Worm (Caenorhabditis elegans): ENCODE data around the gene T07D4.5.

The T07D4.5 gene

ce11 chrII:8851996-8852587, 32.0 kb downstream of the T07D4.5 start, which contains the start of gene oac-46:
Gene oac-46, minus strand, starts transcription at chrII:8852096.
- TF ChIP-seq lin-13 (GFP tag; optimal IDR thresholded peaks at IDR 0.05) (no peak), sem-4 (tag; optimal IDR thresholded peaks at IDR 0.05) (no peak), sma-9 (GFP tag; optimal IDR thresholded peaks at IDR 0.05) (peak; percentile 22), sma-9 (tag; optimal IDR thresholded peaks at IDR 0.05) (no peak), egl-27 (tag; optimal IDR thresholded peaks at IDR 0.05) (peak; percentile 9), gmeb-1 (tag; optimal IDR thresholded peaks at IDR 0.05) (no peak), sma-3 (GFP tag; optimal IDR thresholded peaks at IDR 0.05) (peak; percentile 48), nhr-25 (tag; optimal IDR thresholded peaks at IDR 0.05) (peak; percentile 66), blmp-1 (tag; optimal IDR thresholded peaks at IDR 0.05; ENCODE audit: insufficient read depth) (peak; percentile 86), unc-39 (tag; optimal IDR thresholded peaks at IDR 0.05) (no peak), nhr-21 (tag; optimal IDR thresholded peaks at IDR 0.05) (peak; percentile 8)

- TF ChIP-seq lin-39 (tag; optimal IDR thresholded peaks at IDR 0.05), result no peak
- TF ChIP-seq skn-1 (tag; optimal IDR thresholded peaks at IDR 0.05), result no peak
- no peak for TF ChIP-seq nhr-237 (tag; optimal IDR thresholded peaks at IDR 0.05)
- TF ChIP-seq ztf-11 (tag; optimal IDR thresholded peaks at IDR 0.05), result no peak
- no peak for TF ChIP-seq nhr-12 (tag; optimal IDR thresholded peaks at IDR 0.05)
- no peak for TF ChIP-seq ztf-1 (GFP tag; conservative IDR thresholded peaks at IDR 0.05)
- TF ChIP-seq gmeb-1 (tag; optimal IDR thresholded peaks at IDR 0.05), result no peak
- TF ChIP-seq nhr-11 (tag; optimal IDR thresholded peaks at IDR 0.05), result no peak
Measured at ce11 chrII:8848984-8849383, 35.1 kb downstream of the T07D4.5 start.

- TF ChIP-seq zag-1 (tag; optimal IDR thresholded peaks at IDR 0.05) (no peak), unc-55 (GFP tag; optimal IDR thresholded peaks at IDR 0.05) (no peak), crh-2 (tag; optimal IDR thresholded peaks at IDR 0.05) (peak; percentile 25), unc-39 (tag; optimal IDR thresholded peaks at IDR 0.05) (no peak), ama-1 (optimal IDR thresholded peaks at IDR 0.05) (no peak), lin-39 (tag; optimal IDR thresholded peaks at IDR 0.05) (no peak), fos-1 (tag; optimal IDR thresholded peaks at IDR 0.05) (peak; percentile 18), blmp-1 (tag; optimal IDR thresholded peaks at IDR 0.05; ENCODE audit: insufficient read depth) (peak; percentile 9), ztf-1 (GFP tag; conservative IDR thresholded peaks at IDR 0.05) (no peak), nhr-10 (tag; optimal IDR thresholded peaks at IDR 0.05) (no peak), sma-9 (GFP tag; optimal IDR thresholded peaks at IDR 0.05) (peak; percentile 50), sma-9 (tag; optimal IDR thresholded peaks at IDR 0.05) (no peak), unc-62 (GFP tag; optimal IDR thresholded peaks at IDR 0.05) (no peak), F13H6.1 (tag; optimal IDR thresholded peaks at IDR 0.05) (peak; percentile 13), ztf-4 (tag; optimal IDR thresholded peaks at IDR 0.05) (no peak), Y55F3AM.14 (GFP tag; optimal IDR thresholded peaks at IDR 0.05) (no peak), nhr-23 (tag; optimal IDR thresholded peaks at IDR 0.05) (no peak), peb-1 (tag; optimal IDR thresholded peaks at IDR 0.05) (no peak)
Measured at ce11 chrII:8845932-8846331, 38.2 kb downstream of the T07D4.5 start.

DNA sequence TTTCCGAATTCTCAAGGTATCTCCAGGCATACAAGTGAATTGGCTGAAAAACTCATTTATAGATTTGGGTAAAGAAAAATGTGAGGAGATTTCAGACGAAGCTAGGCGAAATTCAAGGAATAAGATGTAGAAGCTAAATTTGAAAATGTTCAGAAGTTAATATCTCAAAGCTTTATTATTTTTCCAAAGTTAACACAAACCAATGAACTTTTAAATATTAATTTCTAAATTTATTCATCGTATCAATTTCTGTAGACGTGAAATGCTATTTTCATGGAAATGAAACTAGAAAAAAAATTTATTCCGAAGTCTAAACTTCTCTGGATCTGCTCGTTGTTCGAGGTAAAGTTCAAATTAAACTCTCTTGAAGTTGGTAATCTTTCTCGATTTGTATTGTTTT, 38.8 kb downstream of the T07D4.5 start, which contains the start of gene agxt-1:
TSS of gene agxt-1 (plus strand) at position 301 of the 400 bp plus-strand sequence.
- TF ChIP-seq nhr-12 (tag; optimal IDR thresholded peaks at IDR 0.05) (no peak), nhr-6 (tag; optimal IDR thresholded peaks at IDR 0.05) (no peak), alr-1 (tag; optimal IDR thresholded peaks at IDR 0.05) (no peak), nhr-129 (tag; optimal IDR thresholded peaks at IDR 0.05) (no peak), zag-1 (tag; optimal IDR thresholded peaks at IDR 0.05) (no peak), lin-39 (tag; optimal IDR thresholded peaks at IDR 0.05) (no peak), nhr-23 (tag; optimal IDR thresholded peaks at IDR 0.05) (no peak)

- TF ChIP-seq alr-1 (tag; optimal IDR thresholded peaks at IDR 0.05), result no peak
- TF ChIP-seq mdl-1 (tag; optimal IDR thresholded peaks at IDR 0.05), result no peak
- TF ChIP-seq egl-27 (tag; optimal IDR thresholded peaks at IDR 0.05), result no peak
- no peak for TF ChIP-seq ama-1 (optimal IDR thresholded peaks at IDR 0.05)
- TF ChIP-seq nhr-129 (tag; optimal IDR thresholded peaks at IDR 0.05), result peak; percentile 45
- TF ChIP-seq R02D3.7 (tag; optimal IDR thresholded peaks at IDR 0.05), result no peak
- no peak for TF ChIP-seq sma-3 (GFP tag; optimal IDR thresholded peaks at IDR 0.05)
- TF ChIP-seq F13H6.1 (tag; optimal IDR thresholded peaks at IDR 0.05), result peak; percentile 84
- no peak for TF ChIP-seq dmd-4 (tag; optimal IDR thresholded peaks at IDR 0.05)
- TF ChIP-seq ztf-1 (GFP tag; conservative IDR thresholded peaks at IDR 0.05), result no peak
- no peak for TF ChIP-seq crh-2 (tag; optimal IDR thresholded peaks at IDR 0.05)
- TF ChIP-seq nhr-25 (tag; optimal IDR thresholded peaks at IDR 0.05), result no peak
- TF ChIP-seq nhr-10 (tag; optimal IDR thresholded peaks at IDR 0.05), result no peak
- no peak for TF ChIP-seq sem-4 (tag; optimal IDR thresholded peaks at IDR 0.05)
- TF ChIP-seq aly-2 (tag; optimal IDR thresholded peaks at IDR 0.05), result no peak
- TF ChIP-seq elt-1 (tag; optimal IDR thresholded peaks at IDR 0.05), result no peak
- peak; percentile 17 for TF ChIP-seq sma-9 (GFP tag; optimal IDR thresholded peaks at IDR 0.05)
- no peak for TF ChIP-seq sma-9 (tag; optimal IDR thresholded peaks at IDR 0.05)
- TF ChIP-seq snpc-4 (tag; optimal IDR thresholded peaks at IDR 0.05), result no peak
- TF ChIP-seq mbf-1 (tag; optimal IDR thresholded peaks at IDR 0.05), result no peak
- peak in 1 of 2 experiments; percentile 26 for TF ChIP-seq lsy-2 (tag; optimal IDR thresholded peaks at IDR 0.05)
- TF ChIP-seq C34F6.9 (tag; optimal IDR thresholded peaks at IDR 0.05), result peak; percentile 28
- TF ChIP-seq fos-1 (tag; optimal IDR thresholded peaks at IDR 0.05), result no peak
Measured at ce11 chrII:8844465-8845126, 39.5 kb downstream of the T07D4.5 start, which contains the start of gene F46C5.6. Gene F46C5.6, minus strand, starts transcription at chrII:8844515.

Data from whole organism, L2 larva.